Worm (Caenorhabditis elegans) whole organism, L2 larva: ENCODE data around the gene snpc-1.1.

Experiments
- C34F6.9 ChIP-seq: fragments of 150-350 bp; optimal IDR thresholded peaks from 2 replicates; lab custom pipeline; 2014; ENCODE audit warnings: missing biosample characterization, missing genetic modification characterization
- F13H6.1 ChIP-seq: sonication (generic microtip); optimal IDR thresholded peaks from 2 replicates; lab custom pipeline; 2016; ENCODE audit warnings: missing genetic modification characterization, missing compliant biosample characterization
- Y55F3AM.14 ChIP-seq: fragments of 200-800 bp; sonication (Bioruptor generic); optimal IDR thresholded peaks from 2 replicates; lab custom pipeline; 2018; ENCODE audit warnings: mild to moderate bottlenecking, missing genetic modification characterization, missing compliant biosample characterization
- ZK546.5 ChIP-seq: sonication (generic microtip); optimal IDR thresholded peaks from 2 replicates; lab custom pipeline; 2017; ENCODE audit warnings: missing biosample characterization, missing genetic modification characterization
- aly-2 ChIP-seq: fragments of 150-350 bp; optimal IDR thresholded peaks from 2 replicates; lab custom pipeline; 2014; ENCODE audit warnings: missing biosample characterization, missing genetic modification characterization
- ama-1 ChIP-seq: fragments of 150-350 bp; optimal IDR thresholded peaks from 2 replicates; lab custom pipeline; 2018; ENCODE audit warnings: inconsistent platforms
- blmp-1 ChIP-seq: sonication (generic microtip); optimal IDR thresholded peaks from 2 replicates; lab custom pipeline; 2017; ENCODE audit warnings: missing genetic modification characterization, mild to moderate bottlenecking, missing compliant biosample characterization, antibody characterized with exemption, moderate library complexity; ENCODE audit not compliant: insufficient read depth
- ceh-16 ChIP-seq: fragments of 150-350 bp; optimal IDR thresholded peaks from 2 replicates; lab custom pipeline; 2014; ENCODE audit warnings: missing biosample characterization, missing genetic modification characterization
- ceh-82 ChIP-seq: fragments of 150-350 bp; optimal IDR thresholded peaks from 2 replicates; lab custom pipeline; 2014; ENCODE audit warnings: missing biosample characterization, missing genetic modification characterization
- crh-2 ChIP-seq: sonication (generic microtip); optimal IDR thresholded peaks from 2 replicates; lab custom pipeline; 2017; ENCODE audit warnings: missing biosample characterization, missing genetic modification characterization
- dmd-4 ChIP-seq: sonication (generic microtip); optimal IDR thresholded peaks from 2 replicates; lab custom pipeline; 2017; ENCODE audit warnings: missing biosample characterization, missing genetic modification characterization
- elt-1 ChIP-seq: fragments of 150-350 bp; optimal IDR thresholded peaks from 2 replicates; lab custom pipeline; 2014; ENCODE audit warnings: missing biosample characterization, missing genetic modification characterization
- fos-1 ChIP-seq: fragments of 150-350 bp; optimal IDR thresholded peaks from 2 replicates; lab custom pipeline; 2014; ENCODE audit warnings: missing biosample characterization, missing genetic modification characterization
- gmeb-1 ChIP-seq: fragments of 150-350 bp; optimal IDR thresholded peaks from 2 replicates; lab custom pipeline; 2014; ENCODE audit warnings: missing biosample characterization, missing genetic modification characterization
- lin-11 ChIP-seq: fragments of 150-350 bp; sonication (generic microtip); optimal IDR thresholded peaks from 2 replicates; lab custom pipeline; 2014; ENCODE audit warnings: missing biosample characterization, missing genetic modification characterization, inconsistent platforms, mixed read lengths
- lin-39 ChIP-seq: fragments of 150-350 bp; optimal IDR thresholded peaks from 2 replicates; lab custom pipeline; 2014; ENCODE audit warnings: missing biosample characterization, missing genetic modification reagents, missing genetic modification characterization
- lsy-2 ChIP-seq, 2 experiments: fragments of 150-350 bp in 1 of 2; sonication (generic microtip) in 1 of 2; optimal IDR thresholded peaks; 2 replicates each; lab custom pipeline; 2014 to 2017; ENCODE audit warnings: missing biosample characterization in 2 of 2, missing genetic modification characterization in 2 of 2
- mab-5 ChIP-seq: fragments of 150-350 bp; optimal IDR thresholded peaks from 2 replicates; lab custom pipeline; 2014; ENCODE audit warnings: missing biosample characterization, missing genetic modification characterization
- mdl-1 ChIP-seq, 2 experiments: fragments of 150-350 bp in 1 of 2; sonication (generic microtip) in 1 of 2; optimal IDR thresholded peaks; 2 replicates each; lab custom pipeline; 2017; ENCODE audit warnings: missing biosample characterization in 2 of 2, missing genetic modification characterization in 2 of 2
- nhr-10 ChIP-seq: sonication (generic microtip); optimal IDR thresholded peaks from 2 replicates; lab custom pipeline; 2017; ENCODE audit warnings: missing biosample characterization, missing genetic modification characterization
- nhr-11 ChIP-seq: fragments of 150-350 bp; optimal IDR thresholded peaks from 2 replicates; lab custom pipeline; 2014; ENCODE audit warnings: missing biosample characterization, missing genetic modification characterization
- nhr-23 ChIP-seq: fragments of 150-350 bp; optimal IDR thresholded peaks from 2 replicates; lab custom pipeline; 2014; ENCODE audit warnings: missing biosample characterization, missing genetic modification reagents, missing genetic modification characterization
- nhr-237 ChIP-seq: fragments of 150-350 bp; optimal IDR thresholded peaks from 2 replicates; lab custom pipeline; 2014; ENCODE audit warnings: missing biosample characterization, missing genetic modification characterization
- nhr-25 ChIP-seq: fragments of 150-350 bp; sonication (generic microtip); optimal IDR thresholded peaks from 3 replicates; lab custom pipeline; 2014; ENCODE audit warnings: missing biosample characterization, missing genetic modification characterization
- nhr-6 ChIP-seq: fragments of 150-350 bp; optimal IDR thresholded peaks from 2 replicates; lab custom pipeline; 2014; ENCODE audit warnings: missing biosample characterization, missing genetic modification characterization
- sem-4 ChIP-seq: fragments of 150-350 bp; optimal IDR thresholded peaks from 2 replicates; lab custom pipeline; 2014; ENCODE audit warnings: missing biosample characterization, missing genetic modification reagents, missing genetic modification characterization
- sma-3 ChIP-seq: sonication (generic microtip); optimal IDR thresholded peaks from 2 replicates; lab custom pipeline; 2016; ENCODE audit warnings: missing genetic modification reagents, missing genetic modification characterization, missing compliant biosample characterization
- sma-9 ChIP-seq, 2 experiments: fragments of 150-350 bp in 1 of 2; sonication (generic microtip) in 1 of 2; optimal IDR thresholded peaks; 2 replicates each; lab custom pipeline; 2014 to 2016; ENCODE audit warnings: missing genetic modification characterization in 2 of 2, mild to moderate bottlenecking in 1 of 2, missing biosample characterization in 1 of 2, missing compliant biosample characterization in 1 of 2, missing genetic modification reagents in 1 of 2, moderate library complexity in 1 of 2
- snpc-4 ChIP-seq: fragments of 150-350 bp; optimal IDR thresholded peaks from 2 replicates; lab custom pipeline; 2014; ENCODE audit warnings: missing biosample characterization, missing genetic modification characterization
- unc-39 ChIP-seq: fragments of 150-350 bp; optimal IDR thresholded peaks from 2 replicates; lab custom pipeline; 2014; ENCODE audit warnings: missing biosample characterization, missing genetic modification characterization
- unc-55 ChIP-seq: fragments of 150-350 bp; sonication (generic microtip); optimal IDR thresholded peaks from 3 replicates; lab custom pipeline; 2014; ENCODE audit warnings: missing biosample characterization, missing genetic modification reagents, missing genetic modification characterization
- unc-62 ChIP-seq: fragments of 150-350 bp; optimal IDR thresholded peaks from 2 replicates; lab custom pipeline; 2014; ENCODE audit warnings: missing biosample characterization, missing genetic modification reagents, missing genetic modification characterization
- ztf-1 ChIP-seq: fragments of 200-800 bp; sonication (Bioruptor generic); conservative IDR thresholded peaks from 2 replicates; pipeline ENCODE4 v1.3.6; 2022; ENCODE audit warnings: missing genetic modification characterization, missing compliant biosample characterization
- ztf-11 ChIP-seq: sonication (generic microtip); optimal IDR thresholded peaks from 2 replicates; lab custom pipeline; 2017; ENCODE audit warnings: missing biosample characterization, missing genetic modification characterization
- ztf-4 ChIP-seq: fragments of 150-350 bp; optimal IDR thresholded peaks from 2 replicates; lab custom pipeline; 2014; ENCODE audit warnings: missing biosample characterization, missing genetic modification characterization

snpc-1.1 gene

ce11 chrII:7810869-7811543 is 29.9 kb upstream of the snpc-1.1 start, which contains the start of gene cki-1:
cki-1 (plus strand) TSS chrII:7811240.
- TF ChIP-seq ztf-11 (tag; lab: Kevin White, UChicago) (no peak), C34F6.9 (tag; lab: Kevin White, UChicago) (no peak), aly-2 (no peak), nhr-237 (tag; lab: Kevin White, UChicago) (no peak), ZK546.5 (tag; lab: Kevin White, UChicago) (no peak), sma-3 (GFP tag; lab: Kevin White, UChicago) (no peak), mdl-1 (tag; optimal IDR thresholded peaks at IDR 0.05; lab: Kevin White, UChicago) (no peak), ceh-82 (tag; lab: Kevin White, UChicago) (no peak)

ce11 chrII:7810162-7810868 is 29.2 kb upstream of the snpc-1.1 start:
- no peak for TF ChIP-seq crh-2 (tag; lab: Kevin White, UChicago)
- TF ChIP-seq fos-1 (tag; lab: Kevin White, UChicago), result no peak
- no peak for TF ChIP-seq snpc-4 (tag; lab: Kevin White, UChicago)
- TF ChIP-seq mab-5 (tag; lab: Kevin White, UChicago), result no peak
- TF ChIP-seq unc-62, result no peak
- TF ChIP-seq ceh-16, result no peak
- TF ChIP-seq ztf-4 (tag; lab: Kevin White, UChicago), result no peak
- no peak for TF ChIP-seq mdl-1 (tag; optimal IDR thresholded peaks at IDR 0.05; lab: Kevin White, UChicago)
- TF ChIP-seq nhr-11 (tag; lab: Kevin White, UChicago), result no peak
- TF ChIP-seq dmd-4 (tag; lab: Kevin White, UChicago), result no peak
- TF ChIP-seq C34F6.9 (tag; lab: Kevin White, UChicago), result no peak
- TF ChIP-seq unc-39, result no peak
- no peak for TF ChIP-seq F13H6.1
- TF ChIP-seq lin-11, result no peak

DNA sequence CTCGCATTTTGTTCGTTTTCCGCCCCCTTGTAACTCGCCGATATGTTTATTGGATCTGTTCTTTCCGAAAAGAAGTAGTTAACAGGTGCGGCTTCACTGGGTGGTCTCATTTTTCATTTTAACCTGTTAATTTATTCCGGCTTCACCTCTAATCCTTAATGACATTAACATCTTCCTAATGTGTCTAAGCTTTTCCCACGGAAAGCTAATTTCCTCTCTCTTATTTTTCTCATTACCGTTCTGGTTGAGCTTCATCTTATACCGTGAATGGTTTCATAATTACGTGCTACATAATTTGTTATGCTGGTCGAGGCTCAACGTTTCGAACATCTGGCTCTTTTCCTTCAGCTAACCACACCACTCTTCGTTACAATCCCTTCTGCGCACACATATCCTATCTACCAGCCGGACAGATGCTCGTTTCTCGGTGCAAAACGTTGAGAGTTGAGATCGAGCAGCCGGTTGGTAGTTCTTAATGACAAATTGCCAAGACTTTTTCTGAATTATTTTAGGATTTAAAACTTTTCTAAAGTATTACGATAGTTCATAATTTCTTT is 28.3 kb upstream of the snpc-1.1 start:
- no peak for TF ChIP-seq nhr-6 (tag; lab: Kevin White, UChicago)
- TF ChIP-seq nhr-23 (tag; lab: Kevin White, UChicago), result no peak
- no peak for TF ChIP-seq elt-1
- TF ChIP-seq aly-2, result no peak
- TF ChIP-seq ztf-1, result no peak
- TF ChIP-seq F13H6.1, result no peak
- no peak for TF ChIP-seq lsy-2 (tag; optimal IDR thresholded peaks at IDR 0.05; lab: Kevin White, UChicago)
- TF ChIP-seq snpc-4 (tag; lab: Kevin White, UChicago), result no peak
- TF ChIP-seq crh-2 (tag; lab: Kevin White, UChicago), result no peak
- no peak for TF ChIP-seq mab-5 (tag; lab: Kevin White, UChicago)
- TF ChIP-seq fos-1 (tag; lab: Kevin White, UChicago), result no peak
- no peak for TF ChIP-seq sem-4 (tag; lab: Kevin White, UChicago)
- no peak for TF ChIP-seq unc-62
- no peak for TF ChIP-seq dmd-4 (tag; lab: Kevin White, UChicago)
- no peak for TF ChIP-seq ama-1
- no peak for TF ChIP-seq lin-39 (tag; lab: Kevin White, UChicago)

DNA sequence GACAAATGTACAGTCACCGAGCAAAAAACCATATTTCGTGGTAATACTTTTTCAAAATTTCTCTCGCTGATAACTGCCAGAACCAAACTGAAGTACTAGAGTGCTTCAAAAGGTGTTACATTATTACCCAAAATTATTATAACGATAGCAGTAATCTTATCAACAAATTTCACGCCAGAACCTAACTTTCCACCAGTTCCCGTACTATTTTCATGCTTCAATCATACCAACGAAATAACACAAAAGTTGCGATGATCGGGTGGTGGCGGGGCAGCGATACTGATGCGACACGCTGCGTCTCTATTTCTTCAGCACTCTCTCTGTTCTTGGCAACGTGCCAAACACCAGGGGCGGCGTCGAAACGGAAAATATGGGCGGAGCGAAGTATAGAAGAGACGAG is 27.8 kb upstream of the snpc-1.1 start:
- TF ChIP-seq dmd-4 (tag; lab: Kevin White, UChicago), result no peak
- peak; percentile 49 for TF ChIP-seq F13H6.1
- no peak for TF ChIP-seq nhr-10 (tag; lab: Kevin White, UChicago)
- peak; percentile 36 for TF ChIP-seq nhr-25
- peak; percentile 1 for TF ChIP-seq crh-2 (tag; lab: Kevin White, UChicago)
- peak in 1 of 2 experiments; percentile 11 for TF ChIP-seq lsy-2 (tag; optimal IDR thresholded peaks at IDR 0.05; lab: Kevin White, UChicago)
- peak; percentile 76 for TF ChIP-seq sma-9 (GFP tag; optimal IDR thresholded peaks at IDR 0.05; lab: Kevin White, UChicago)
- no peak for TF ChIP-seq sma-9 (tag; optimal IDR thresholded peaks at IDR 0.05; lab: Kevin White, UChicago)
- TF ChIP-seq blmp-1 (tag; lab: Kevin White, UChicago), result no peak
- peak; percentile 63 for TF ChIP-seq Y55F3AM.14 (GFP tag; lab: Kevin White, UChicago)
- TF ChIP-seq gmeb-1, result peak; percentile 38
- TF ChIP-seq sma-3 (GFP tag; lab: Kevin White, UChicago), result peak; percentile 23
- peak; percentile 1 for TF ChIP-seq C34F6.9 (tag; lab: Kevin White, UChicago)
- no peak for TF ChIP-seq unc-55 (GFP tag; lab: Kevin White, UChicago)
- TF ChIP-seq fos-1 (tag; lab: Kevin White, UChicago), result peak; percentile 82
